Worm (Caenorhabditis elegans): Measurements from ENCODE around the gene math-40.

ce11 chrII:1819944-1820570 is 10.4 kb upstream of the math-40 start, which contains the start of gene fbxc-19:
- TF ChIP-seq unc-130 (GFP tag; optimal IDR thresholded peaks at IDR 0.05) (no peak), nhr-237 (tag; optimal IDR thresholded peaks at IDR 0.05) (no peak), jun-1 (tag; optimal IDR thresholded peaks at IDR 0.05) (peak; percentile 40), Y105C5A.15 (GFP tag; IDR thresholded peaks at IDR 0.05) (no peak), ceh-82 (tag; optimal IDR thresholded peaks at IDR 0.05) (no peak), lin-29 (GFP tag; IDR thresholded peaks at IDR 0.05) (no peak), nhr-10 (tag; optimal IDR thresholded peaks at IDR 0.05) (no peak), lin-15B (tag; optimal IDR thresholded peaks at IDR 0.05) (no peak), egl-27 (tag; optimal IDR thresholded peaks at IDR 0.05) (no peak), unc-62 (GFP tag; optimal IDR thresholded peaks at IDR 0.05 in 1 of 2) (no peak), unc-62 (tag; optimal IDR thresholded peaks at IDR 0.05) (no peak)
